Worm (Caenorhabditis elegans): ENCODE data around the gene T24H7.9.

- no peak for TF ChIP-seq unc-62 (GFP tag; optimal IDR thresholded peaks at IDR 0.05)
- no peak for TF ChIP-seq hlh-1 (tag; optimal IDR thresholded peaks at IDR 0.05)
- TF ChIP-seq ceh-39 (tag; optimal IDR thresholded peaks at IDR 0.05) = no peak
- no peak for TF ChIP-seq sptf-1 (tag; optimal IDR thresholded peaks at IDR 0.05)
- no peak for TF ChIP-seq tbx-8 (GFP tag; optimal IDR thresholded peaks at IDR 0.05)
- no peak for TF ChIP-seq mab-5 (tag; optimal IDR thresholded peaks at IDR 0.05)
- no peak for TF ChIP-seq nhr-237 (tag; optimal IDR thresholded peaks at IDR 0.05)
- TF ChIP-seq elt-3 (tag; optimal IDR thresholded peaks at IDR 0.05) = no peak
- no peak for TF ChIP-seq blmp-1 (tag; optimal IDR thresholded peaks at IDR 0.05)
- TF ChIP-seq nhr-12 (tag; optimal IDR thresholded peaks at IDR 0.05) = no peak
- TF ChIP-seq snpc-4 (tag; optimal IDR thresholded peaks at IDR 0.05) = no peak
- TF ChIP-seq pha-4 (tag; optimal IDR thresholded peaks at IDR 0.05) = no peak
- no peak for TF ChIP-seq elt-1 (tag; optimal IDR thresholded peaks at IDR 0.05; ENCODE audit: borderline replicate concordance, insufficient read depth)
- TF ChIP-seq lin-32 (GFP tag; optimal IDR thresholded peaks at IDR 0.05) = no peak
Measured at ce11 chrII:6244171-6244570, 8.9 kb upstream of the T24H7.9 start, which contains the start of gene tat-4.
